Worm (Caenorhabditis elegans) whole organism, L1 larva: ENCODE measurements around the gene egl-18.

Experiments used
- F16B12.6 ChIP-seq: fragments of 150-350 bp; optimal IDR thresholded peaks from 2 replicates; lab custom pipeline; 2014; ENCODE audit warnings: missing biosample characterization, missing genetic modification characterization
- blmp-1 ChIP-seq: fragments of 150-350 bp; optimal IDR thresholded peaks from 2 replicates; lab custom pipeline; 2014; ENCODE audit warnings: missing biosample characterization, missing genetic modification characterization
- ceh-8 ChIP-seq: fragments of 200-800 bp; sonication (Bioruptor generic); optimal IDR thresholded peaks from 2 replicates; lab custom pipeline; 2018; ENCODE audit warnings: mild to moderate bottlenecking, missing genetic modification characterization, moderate library complexity, missing compliant biosample characterization
- ceh-82 ChIP-seq, 3 experiments: fragments of 150-350 bp in 1 of 3; sonication (generic microtip) in 2 of 3; optimal IDR thresholded peaks; 2 replicates each; lab custom pipeline; 2014 to 2017; ENCODE audit warnings: missing biosample characterization in 3 of 3, missing genetic modification characterization in 3 of 3
- ceh-88 ChIP-seq: fragments of 200-800 bp; sonication (Bioruptor generic); IDR thresholded peaks from 2 replicates; pipeline ENCODE4 v1.3.6; 2022; ENCODE audit warnings: missing genetic modification characterization, missing compliant biosample characterization
- ceh-90 ChIP-seq: sonication (generic microtip); optimal IDR thresholded peaks from 2 replicates; lab custom pipeline; 2016; ENCODE audit warnings: missing genetic modification characterization, missing compliant biosample characterization
- dpl-1 ChIP-seq, 3 experiments: fragments of 150-350 bp in 2 of 3; sonication (generic microtip) in 1 of 3; optimal IDR thresholded peaks; 2 replicates each; lab custom pipeline; 2014 to 2017; ENCODE audit warnings: missing biosample characterization in 3 of 3, missing genetic modification characterization in 3 of 3, missing genetic modification reagents in 3 of 3
- dsc-1 ChIP-seq: sonication (generic microtip); optimal IDR thresholded peaks from 2 replicates; lab custom pipeline; 2016; ENCODE audit warnings: mild to moderate bottlenecking, missing genetic modification characterization, missing compliant biosample characterization
- efl-1 ChIP-seq, 4 experiments: fragments of 150-350 bp; optimal IDR thresholded peaks in 3 of 4; peaks in 1 of 4; 1 replicate in 1 of 4; 2 replicates in 3 of 4; lab custom pipeline; 2014; ENCODE audit warnings: missing biosample characterization in 2 of 4, missing genetic modification characterization in 2 of 4, missing genetic modification reagents in 2 of 4
- efl-3 ChIP-seq: fragments of 200-800 bp; sonication (Bioruptor generic); optimal IDR thresholded peaks from 2 replicates; lab custom pipeline; 2018; ENCODE audit warnings: mild to moderate bottlenecking, missing genetic modification characterization, missing compliant biosample characterization
- egl-27 ChIP-seq, 2 experiments: fragments of 150-350 bp in 1 of 2; sonication (generic microtip); optimal IDR thresholded peaks; 3 replicates each; lab custom pipeline; 2017 to 2018; ENCODE audit warnings: missing biosample characterization in 2 of 2, missing genetic modification characterization in 2 of 2, missing genetic modification reagents in 2 of 2
- fkh-10 ChIP-seq: sonication (generic microtip); optimal IDR thresholded peaks from 2 replicates; lab custom pipeline; 2017; ENCODE audit warnings: missing biosample characterization, missing genetic modification reagents, missing genetic modification characterization
- hlh-17 ChIP-seq: fragments of 200-800 bp; sonication (Bioruptor generic); optimal IDR thresholded peaks from 2 replicates; lab custom pipeline; 2018; ENCODE audit warnings: missing genetic modification characterization, mild to moderate bottlenecking, missing compliant biosample characterization, moderate library complexity, borderline replicate concordance
- hpl-2 ChIP-seq: fragments of 150-350 bp; optimal IDR thresholded peaks from 2 replicates; lab custom pipeline; 2014; ENCODE audit warnings: missing biosample characterization, missing genetic modification reagents, missing genetic modification characterization
- irx-1 ChIP-seq: sonication (generic microtip); optimal IDR thresholded peaks from 2 replicates; lab custom pipeline; 2016; ENCODE audit warnings: missing genetic modification characterization, missing compliant biosample characterization
- lin-13 ChIP-seq: fragments of 150-350 bp; optimal IDR thresholded peaks from 2 replicates; lab custom pipeline; 2014; ENCODE audit warnings: missing biosample characterization, missing genetic modification reagents, missing genetic modification characterization
- lin-14 ChIP-seq: fragments of 200-800 bp; sonication (Bioruptor generic); optimal IDR thresholded peaks from 2 replicates; lab custom pipeline; 2018; ENCODE audit warnings: mild to moderate bottlenecking, missing genetic modification characterization, moderate library complexity, missing compliant biosample characterization
- lin-15B ChIP-seq: fragments of 150-350 bp; sonication (generic microtip); optimal IDR thresholded peaks from 3 replicates; lab custom pipeline; 2014; ENCODE audit warnings: missing biosample characterization, missing genetic modification characterization
- lin-35 ChIP-seq, 2 experiments: fragments of 150-350 bp; optimal IDR thresholded peaks; 2 replicates each; lab custom pipeline; 2014; ENCODE audit warnings: missing biosample characterization in 2 of 2, missing genetic modification characterization in 2 of 2, missing genetic modification reagents in 2 of 2
- lin-39 ChIP-seq: fragments of 150-350 bp; optimal IDR thresholded peaks from 2 replicates; lab custom pipeline; 2014; ENCODE audit warnings: missing biosample characterization, missing genetic modification reagents, missing genetic modification characterization
- lsy-2 ChIP-seq, 2 experiments: fragments of 150-350 bp; optimal IDR thresholded peaks; 2 replicates each; lab custom pipeline; 2014; ENCODE audit warnings: missing biosample characterization in 2 of 2, missing genetic modification characterization in 2 of 2
- mep-1 ChIP-seq: fragments of 150-350 bp; optimal IDR thresholded peaks from 2 replicates; lab custom pipeline; 2014; ENCODE audit warnings: missing biosample characterization, missing genetic modification characterization
- nhr-11 ChIP-seq: fragments of 150-350 bp; optimal IDR thresholded peaks from 2 replicates; lab custom pipeline; 2014; ENCODE audit warnings: missing biosample characterization, missing genetic modification characterization
- nhr-12 ChIP-seq: sonication (generic microtip); optimal IDR thresholded peaks from 2 replicates; lab custom pipeline; 2017; ENCODE audit warnings: missing biosample characterization, missing genetic modification characterization
- nhr-237 ChIP-seq: fragments of 150-350 bp; optimal IDR thresholded peaks from 2 replicates; lab custom pipeline; 2014; ENCODE audit warnings: missing biosample characterization, missing genetic modification characterization
- nhr-28 ChIP-seq: fragments of 150-350 bp; optimal IDR thresholded peaks from 2 replicates; lab custom pipeline; 2014; ENCODE audit warnings: missing biosample characterization, missing genetic modification characterization
- nhr-84 ChIP-seq: sonication (generic microtip); optimal IDR thresholded peaks from 2 replicates; lab custom pipeline; 2017; ENCODE audit warnings: missing biosample characterization, missing genetic modification characterization
- nhr-85 ChIP-seq: sonication (generic microtip); peaks from one replicate; lab custom pipeline; 2016; ENCODE audit warnings: missing genetic modification characterization, inconsistent platforms, missing compliant biosample characterization
- pag-3 ChIP-seq: sonication (generic microtip); optimal IDR thresholded peaks from 2 replicates; lab custom pipeline; 2017; ENCODE audit warnings: missing genetic modification characterization, mild to moderate bottlenecking, missing compliant biosample characterization, antibody characterized with exemption, borderline replicate concordance; ENCODE audit not compliant: insufficient read depth
- pqm-1 ChIP-seq: sonication (generic microtip); optimal IDR thresholded peaks from 3 replicates; lab custom pipeline; 2017; ENCODE audit warnings: missing biosample characterization, missing genetic modification characterization
- rnt-1 ChIP-seq: sonication (generic microtip); optimal IDR thresholded peaks from 2 replicates; lab custom pipeline; 2016; ENCODE audit warnings: mild to moderate bottlenecking, missing genetic modification characterization, moderate library complexity, missing compliant biosample characterization
- skn-1 ChIP-seq: fragments of 150-350 bp; optimal IDR thresholded peaks from 2 replicates; lab custom pipeline; 2014; ENCODE audit warnings: missing biosample characterization, missing genetic modification characterization
- snu-23 ChIP-seq: sonication (generic microtip); optimal IDR thresholded peaks from 2 replicates; lab custom pipeline; 2016; ENCODE audit warnings: missing genetic modification characterization, missing compliant biosample characterization
- swsn-7 ChIP-seq: sonication (generic microtip); optimal IDR thresholded peaks from 2 replicates; lab custom pipeline; 2016; ENCODE audit warnings: missing genetic modification characterization, missing compliant biosample characterization
- tbx-2 ChIP-seq: sonication (generic microtip); optimal IDR thresholded peaks from 2 replicates; lab custom pipeline; 2016; ENCODE audit warnings: missing genetic modification characterization, missing compliant biosample characterization
- unc-130 ChIP-seq: fragments of 150-350 bp; optimal IDR thresholded peaks from 2 replicates; lab custom pipeline; 2017; ENCODE audit warnings: missing biosample characterization, missing genetic modification characterization, inconsistent platforms
- unc-30 ChIP-seq: sonication (generic microtip); optimal IDR thresholded peaks from 2 replicates; lab custom pipeline; 2017; ENCODE audit warnings: missing biosample characterization, missing genetic modification characterization
- unc-62 ChIP-seq: fragments of 150-350 bp; optimal IDR thresholded peaks from 2 replicates; lab custom pipeline; 2014; ENCODE audit warnings: missing biosample characterization, missing genetic modification reagents, missing genetic modification characterization
- xbp-1 ChIP-seq: sonication (generic microtip); optimal IDR thresholded peaks from 2 replicates; lab custom pipeline; 2016; ENCODE audit warnings: missing genetic modification characterization, missing compliant biosample characterization
- zip-4 ChIP-seq: fragments of 200-800 bp; sonication (Bioruptor generic); optimal IDR thresholded peaks from 2 replicates; lab custom pipeline; 2018; ENCODE audit warnings: mild to moderate bottlenecking, missing genetic modification characterization, moderate library complexity, missing compliant biosample characterization
- ztf-11 ChIP-seq, 2 experiments: sonication (generic microtip); optimal IDR thresholded peaks; 2 replicates each; lab custom pipeline; 2016 to 2017; ENCODE audit warnings: missing genetic modification characterization in 2 of 2, missing biosample characterization in 1 of 2, missing compliant biosample characterization in 1 of 2
- ztf-4 ChIP-seq: fragments of 150-350 bp; optimal IDR thresholded peaks from 2 replicates; lab custom pipeline; 2014; ENCODE audit warnings: missing biosample characterization, missing genetic modification characterization

egl-18 gene

DNA sequence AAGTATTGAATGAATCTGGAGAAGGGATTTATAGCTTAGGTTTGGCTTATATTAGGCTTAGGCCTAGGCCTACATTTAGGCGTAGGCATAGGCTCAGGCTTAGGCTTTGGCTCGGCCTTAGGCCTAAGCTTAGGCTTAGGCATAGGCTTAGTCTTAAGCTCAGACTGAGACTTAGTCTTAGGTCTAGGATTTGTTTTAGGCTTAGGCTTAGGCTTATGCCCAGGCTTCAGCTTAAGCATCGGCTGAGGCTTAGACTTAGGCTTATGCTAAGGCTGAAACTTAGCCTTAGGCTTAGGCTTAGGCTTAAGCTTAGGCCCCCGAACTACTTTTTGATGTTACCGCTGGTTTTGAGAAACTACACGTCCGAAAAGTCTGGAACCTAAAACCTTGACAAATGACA is 18.4 kb downstream of the egl-18 start:
- TF ChIP-seq efl-3 (GFP tag; lab: Kevin White, UChicago): no peak
- TF ChIP-seq swsn-7 (tag; lab: Kevin White, UChicago): no peak
- no peak for TF ChIP-seq pqm-1 (tag; lab: Kevin White, UChicago)
- no peak for TF ChIP-seq lin-13
- TF ChIP-seq ceh-88 (GFP tag; lab: Robert Waterston, UW): no peak
- TF ChIP-seq rnt-1 (tag; lab: Kevin White, UChicago): no peak
- no peak for TF ChIP-seq nhr-84 (tag; lab: Kevin White, UChicago)
- no peak for TF ChIP-seq fkh-10 (GFP tag; lab: Kevin White, UChicago)
- TF ChIP-seq ceh-90: no peak
- TF ChIP-seq tbx-2: no peak
- no peak for TF ChIP-seq pag-3 (tag; lab: Kevin White, UChicago)
- TF ChIP-seq nhr-11 (tag; lab: Kevin White, UChicago): no peak

DNA sequence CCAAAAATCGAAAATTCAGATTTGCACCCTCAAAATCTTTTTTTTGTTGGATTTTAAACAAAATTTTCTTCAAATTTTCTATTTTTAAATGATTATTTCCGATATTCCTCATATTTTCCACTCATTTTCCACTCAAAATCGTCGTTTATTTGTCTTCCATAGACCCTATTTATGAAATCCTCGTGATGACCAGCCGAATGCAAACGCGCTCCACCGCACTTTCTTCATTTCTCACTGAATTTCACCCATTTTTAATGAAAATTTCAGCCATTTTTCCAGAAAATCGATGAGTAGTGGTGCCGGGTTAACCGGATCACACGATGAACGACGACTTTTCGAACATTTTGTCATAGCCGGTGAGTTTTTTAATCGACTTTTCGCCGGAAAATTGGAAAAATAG is 21.6 kb downstream of the egl-18 start, which contains the start of gene denn-4:
Gene denn-4 (plus strand): TSS at position 280 of the 400 bp plus-strand sequence.
- no peak for TF ChIP-seq unc-62 (GFP tag; lab: Kevin White, UChicago)
- no peak for TF ChIP-seq tbx-2
- no peak for TF ChIP-seq nhr-28
- no peak for TF ChIP-seq pqm-1 (tag; lab: Kevin White, UChicago)
- no peak for TF ChIP-seq hpl-2 (GFP tag; lab: Kevin White, UChicago)
- TF ChIP-seq snu-23 (GFP tag; lab: Kevin White, UChicago): peak; percentile 18
- TF ChIP-seq mep-1 (tag; lab: Kevin White, UChicago): peak; percentile 29
- no peak for TF ChIP-seq ceh-8 (GFP tag; lab: Kevin White, UChicago)
- peak; percentile 11 to 48 for TF ChIP-seq lin-35 (GFP tag; optimal IDR thresholded peaks at IDR 0.05; lab: Kevin White, UChicago)
- TF ChIP-seq efl-3 (GFP tag; lab: Kevin White, UChicago): no peak
- TF ChIP-seq lin-15B (tag; lab: Kevin White, UChicago): peak; percentile 4
- peak; percentile 45 for TF ChIP-seq skn-1 (tag; lab: Kevin White, UChicago)
- TF ChIP-seq lin-39 (tag; lab: Kevin White, UChicago): no peak
- peak; percentile 60 for TF ChIP-seq nhr-85 (tag; lab: Kevin White, UChicago)
- TF ChIP-seq lsy-2 (tag; optimal IDR thresholded peaks at IDR 0.05; lab: Kevin White, UChicago): peak in 1 of 2 experiments; percentile 56
- TF ChIP-seq egl-27 (tag; optimal IDR thresholded peaks at IDR 0.05; lab: Kevin White, UChicago): no peak
- TF ChIP-seq dsc-1 (tag; lab: Kevin White, UChicago): no peak
- peak in 1 of 3 experiments; percentile 16 for TF ChIP-seq ceh-82 (tag; optimal IDR thresholded peaks at IDR 0.05; lab: Kevin White, UChicago)
- peak; percentile 18 to 35 for TF ChIP-seq efl-1 (optimal IDR thresholded peaks at IDR 0.05; lab: Kevin White, UChicago)
- TF ChIP-seq efl-1 (GFP tag; optimal IDR thresholded peaks at IDR 0.05 in 1 of 2; lab: Kevin White, UChicago): peak; percentile 48 to 94
- TF ChIP-seq nhr-237 (tag; lab: Kevin White, UChicago): no peak
- no peak for TF ChIP-seq zip-4 (GFP tag; lab: Kevin White, UChicago)
- peak; percentile 10 for TF ChIP-seq unc-130 (tag; lab: Kevin White, UChicago)
- TF ChIP-seq nhr-12 (tag; lab: Kevin White, UChicago): no peak
- TF ChIP-seq unc-30 (tag; lab: Kevin White, UChicago): no peak
- peak in 2 of 3 experiments; percentile 14 to 58 for TF ChIP-seq dpl-1 (GFP tag; optimal IDR thresholded peaks at IDR 0.05; lab: Kevin White, UChicago)
- peak; percentile 16 for TF ChIP-seq xbp-1 (tag; lab: Kevin White, UChicago)
- TF ChIP-seq lin-13: no peak
- no peak for TF ChIP-seq ceh-88 (GFP tag; lab: Robert Waterston, UW)
- TF ChIP-seq blmp-1 (tag; lab: Kevin White, UChicago): peak; percentile 20
- peak; percentile 11 for TF ChIP-seq F16B12.6
- TF ChIP-seq, all 84 proteins: peak for 14

DNA sequence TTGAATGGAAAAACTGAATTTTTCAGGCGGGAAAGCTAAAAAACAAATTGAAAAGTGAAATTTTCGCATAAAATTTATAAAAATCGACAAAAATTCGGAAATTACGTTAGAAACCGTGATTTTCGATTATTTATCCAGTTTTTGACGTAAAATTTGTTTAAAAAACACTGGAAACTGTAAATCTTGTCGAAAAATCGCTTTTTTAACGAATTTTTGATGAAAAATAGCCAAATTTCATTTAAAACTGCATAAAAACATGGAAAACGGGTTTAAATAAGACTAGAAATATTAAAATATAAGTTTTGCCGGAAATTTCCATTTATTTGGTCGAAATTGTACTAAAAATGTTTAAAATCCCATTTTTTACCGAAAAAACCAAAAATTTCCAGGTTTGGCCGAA is 22.1 kb downstream of the egl-18 start:
- no peak for TF ChIP-seq hlh-17 (GFP tag; lab: Kevin White, UChicago)
- TF ChIP-seq blmp-1 (tag; lab: Kevin White, UChicago): no peak
- TF ChIP-seq ztf-4 (tag; lab: Kevin White, UChicago): no peak
- TF ChIP-seq pqm-1 (tag; lab: Kevin White, UChicago): no peak
- no peak for TF ChIP-seq tbx-2
- no peak for TF ChIP-seq efl-1 (optimal IDR thresholded peaks at IDR 0.05; lab: Kevin White, UChicago)
- no peak for TF ChIP-seq efl-1 (GFP tag; optimal IDR thresholded peaks at IDR 0.05 in 1 of 2; lab: Kevin White, UChicago)
- no peak for TF ChIP-seq nhr-85 (tag; lab: Kevin White, UChicago)
- TF ChIP-seq ztf-11 (tag; optimal IDR thresholded peaks at IDR 0.05; lab: Kevin White, UChicago): no peak
- TF ChIP-seq rnt-1 (tag; lab: Kevin White, UChicago): no peak
- TF ChIP-seq irx-1 (tag; lab: Kevin White, UChicago): no peak
- no peak for TF ChIP-seq nhr-237 (tag; lab: Kevin White, UChicago)
- TF ChIP-seq mep-1 (tag; lab: Kevin White, UChicago): no peak
- TF ChIP-seq lin-14: no peak
- no peak for TF ChIP-seq fkh-10 (GFP tag; lab: Kevin White, UChicago)
- no peak for TF ChIP-seq ceh-82 (tag; optimal IDR thresholded peaks at IDR 0.05; lab: Kevin White, UChicago)
